Worm (Caenorhabditis elegans) whole organism, L2 larva: ENCODE measurements around the gene F53F1.6.

Experiments
- ceh-16 ChIP-seq: fragments of 150-350 bp; optimal IDR thresholded peaks from 2 replicates; lab custom pipeline; 2014; ENCODE audit warnings: missing biosample characterization, missing genetic modification characterization
- sem-4 ChIP-seq: fragments of 150-350 bp; optimal IDR thresholded peaks from 2 replicates; lab custom pipeline; 2014; ENCODE audit warnings: missing biosample characterization, missing genetic modification reagents, missing genetic modification characterization

DNA sequence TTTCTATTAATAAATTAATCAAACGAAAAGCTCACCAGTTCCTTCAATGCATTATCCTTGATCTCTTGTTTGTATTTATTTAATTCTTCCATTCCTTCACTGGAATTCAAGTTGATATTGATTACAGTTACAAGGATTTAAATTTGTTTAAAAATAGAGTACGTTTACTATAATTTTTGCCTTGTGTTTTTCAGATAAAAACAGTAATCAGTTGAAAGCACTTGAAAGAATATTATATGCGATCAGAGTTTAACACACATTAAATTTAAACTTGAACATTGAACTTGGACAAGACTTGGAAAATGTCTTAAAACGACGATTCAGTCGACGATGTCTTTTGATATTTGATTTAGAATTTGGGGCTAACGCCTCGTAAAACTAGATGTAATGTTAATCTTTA is at the start of gene F53F1.6:
- no peak for TF ChIP-seq sem-4
- TF ChIP-seq ceh-16 (tag; lab: Kevin White, UChicago) = no peak
